Worm (Caenorhabditis elegans): ENCODE data around the gene basl-1.

basl-1 gene

ce11 chrIII:5656941-5657340 lies 42.2 kb downstream of the basl-1 start, which contains the start of gene sdz-21:
Gene sdz-21, minus strand, starts transcription at chrIII:5657041.
- no peak for TF ChIP-seq F57A8.1 (GFP tag; optimal IDR thresholded peaks at IDR 0.05)
- no peak for TF ChIP-seq F57C9.4 (tag; optimal IDR thresholded peaks at IDR 0.05)
- no peak for TF ChIP-seq F10E7.11 (tag; optimal IDR thresholded peaks at IDR 0.05)
- TF ChIP-seq lag-1 (GFP tag; IDR thresholded peaks at IDR 0.05), result no peak
- TF ChIP-seq ztf-18 (tag; optimal IDR thresholded peaks at IDR 0.05), result no peak
- no peak for TF ChIP-seq mel-28 (tag; optimal IDR thresholded peaks at IDR 0.05; ENCODE audit: borderline replicate concordance)
- TF ChIP-seq tlf-1 (GFP tag; optimal IDR thresholded peaks at IDR 0.05), result no peak
- TF ChIP-seq ekl-4 (GFP tag; IDR thresholded peaks at IDR 0.05), result no peak
- TF ChIP-seq ceh-40 (GFP tag; IDR thresholded peaks at IDR 0.05), result no peak
- no peak for TF ChIP-seq let-526 (GFP tag; IDR thresholded peaks at IDR 0.05)
- TF ChIP-seq F52B5.7 (tag; optimal IDR thresholded peaks at IDR 0.05), result no peak
- TF ChIP-seq nfya-2 (GFP tag; IDR thresholded peaks at IDR 0.05), result no peak
- no peak for TF ChIP-seq sea-2 (GFP tag; IDR thresholded peaks at IDR 0.05)
- TF ChIP-seq pha-4 (tag; optimal IDR thresholded peaks at IDR 0.05), result no peak
- TF ChIP-seq aptf-3 (GFP tag; IDR thresholded peaks at IDR 0.05), result no peak
- TF ChIP-seq ceh-91 (GFP tag; IDR thresholded peaks at IDR 0.05), result no peak
- no peak for TF ChIP-seq unc-130 (GFP tag; optimal IDR thresholded peaks at IDR 0.05)

ce11 chrIII:5660976-5661375 lies 46.2 kb downstream of the basl-1 start, which contains the start of gene F54E7.6:
Gene F54E7.6, minus strand, starts transcription at chrIII:5661085.
- TF ChIP-seq egl-18 (GFP tag; IDR thresholded peaks at IDR 0.05) (no peak), hlh-26 (GFP tag; conservative IDR thresholded peaks at IDR 0.05) (no peak), sptf-2 (GFP tag; optimal IDR thresholded peaks at IDR 0.05) (no peak), nhr-80 (tag; optimal IDR thresholded peaks at IDR 0.05) (no peak)

DNA sequence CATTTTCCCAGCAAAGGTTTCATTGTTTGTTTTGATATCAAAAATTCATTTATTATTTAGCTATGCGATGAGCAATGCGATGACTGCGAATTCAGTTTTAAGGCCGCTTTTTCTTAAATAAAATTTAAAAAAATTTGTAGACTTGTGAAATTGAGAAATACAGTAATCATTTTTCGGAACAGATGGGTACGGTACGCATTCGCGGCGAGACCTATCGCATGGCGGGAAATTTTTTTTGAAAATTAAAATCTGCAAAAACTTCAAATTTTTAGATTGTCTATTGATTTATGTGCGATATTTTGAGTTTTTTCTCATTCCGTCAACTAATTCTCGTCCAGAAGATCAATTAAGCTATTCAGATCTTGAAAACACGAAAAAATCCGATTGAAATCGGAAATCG lies 48.8 kb downstream of the basl-1 start:
- TF ChIP-seq nfya-2 (GFP tag; IDR thresholded peaks at IDR 0.05) (no peak), B0035.1 (tag; optimal IDR thresholded peaks at IDR 0.05) (no peak), unc-130 (GFP tag; optimal IDR thresholded peaks at IDR 0.05) (peak; percentile 89), zfh-2 (GFP tag; conservative IDR thresholded peaks at IDR 0.05) (no peak), tbp1 (GFP tag; optimal IDR thresholded peaks at IDR 0.05) (peak; percentile 64), lsy-27 (tag; optimal IDR thresholded peaks at IDR 0.05; ENCODE audit: borderline replicate concordance, insufficient read depth) (no peak), F52B5.7 (tag; optimal IDR thresholded peaks at IDR 0.05) (no peak), F10E7.11 (tag; optimal IDR thresholded peaks at IDR 0.05) (no peak), egl-18 (GFP tag; IDR thresholded peaks at IDR 0.05) (no peak), akir-1 (GFP tag; optimal IDR thresholded peaks at IDR 0.05) (no peak), sdz-38 (tag; optimal IDR thresholded peaks at IDR 0.05) (no peak), lag-1 (GFP tag; IDR thresholded peaks at IDR 0.05) (no peak), sea-2 (GFP tag; IDR thresholded peaks at IDR 0.05) (no peak), F23B12.7 (tag; optimal IDR thresholded peaks at IDR 0.05; ENCODE audit: insufficient read depth) (no peak), bed-1 (GFP tag; IDR thresholded peaks at IDR 0.05) (no peak), ceh-27 (GFP tag; optimal IDR thresholded peaks at IDR 0.05) (no peak), attf-6 (GFP tag; IDR thresholded peaks at IDR 0.05) (peak; percentile 72), pbrm-1 (GFP tag; IDR thresholded peaks at IDR 0.05) (peak; percentile 72; the same call in 1 of the 2 replicates), nhr-179 (tag; optimal IDR thresholded peaks at IDR 0.05) (no peak), lin-26 (GFP tag; IDR thresholded peaks at IDR 0.05) (no peak), zim-3 (tag; optimal IDR thresholded peaks at IDR 0.05) (no peak), ceh-91 (GFP tag; IDR thresholded peaks at IDR 0.05) (peak; percentile 97), chd-7 (tag; optimal IDR thresholded peaks at IDR 0.05) (no peak), die-1 (tag; optimal IDR thresholded peaks at IDR 0.05) (no peak), C17E4.6 (GFP tag; IDR thresholded peaks at IDR 0.05) (peak; percentile 71; the same call in 1 of the 2 replicates), madf-8 (GFP tag; conservative IDR thresholded peaks at IDR 0.05) (peak; percentile 100), T07F8.4 (tag; optimal IDR thresholded peaks at IDR 0.05) (no peak), attf-3 (GFP tag; conservative IDR thresholded peaks at IDR 0.05) (no peak), fkh-3 (tag; optimal IDR thresholded peaks at IDR 0.05) (no peak), Y79H2A.3 (GFP tag; conservative IDR thresholded peaks at IDR 0.05) (0 out of 2 replicates have a peak, but pooled peaks have one; percentile 48), B0336.3 (GFP tag; IDR thresholded peaks at IDR 0.05) (peak; percentile 65), Y53F4B.3 (GFP tag; IDR thresholded peaks at IDR 0.05) (no peak), sptf-2 (GFP tag; optimal IDR thresholded peaks at IDR 0.05) (no peak), ekl-4 (GFP tag; IDR thresholded peaks at IDR 0.05) (peak; percentile 77; the same call in 1 of the 2 replicates)

Data from whole organism, young adult.